Worm (Caenorhabditis elegans) whole organism, L3 larva: Measurements from ENCODE around the gene srh-186.
"Not testable (repeated sequence)": the region's sequence is repeated elsewhere in the genome, so short reads cannot be mapped to it uniquely, and the experiment has no call there.

Source experiments
- R02D3.7 ChIP-seq: fragments of 150-350 bp; optimal IDR thresholded peaks from 2 replicates; lab custom pipeline; 2014; ENCODE audit warnings: missing biosample characterization, missing genetic modification characterization
- ZK546.5 ChIP-seq: sonication (generic microtip); optimal IDR thresholded peaks from 2 replicates; lab custom pipeline; 2017; ENCODE audit warnings: missing biosample characterization, missing genetic modification characterization
- aly-2 ChIP-seq: fragments of 150-350 bp; optimal IDR thresholded peaks from 2 replicates; lab custom pipeline; 2014; ENCODE audit warnings: missing biosample characterization, missing genetic modification characterization
- ceh-16 ChIP-seq: sonication (generic microtip); optimal IDR thresholded peaks from 2 replicates; lab custom pipeline; 2017; ENCODE audit warnings: missing biosample characterization, missing genetic modification characterization
- ceh-9 ChIP-seq: sonication (generic microtip); optimal IDR thresholded peaks from 2 replicates; lab custom pipeline; 2018; ENCODE audit warnings: missing biosample characterization, missing genetic modification characterization
- daf-12 ChIP-seq: fragments of 150-350 bp; optimal IDR thresholded peaks from 2 replicates; lab custom pipeline; 2014; ENCODE audit warnings: missing biosample characterization, missing genetic modification reagents, missing genetic modification characterization
- egl-27 ChIP-seq: sonication (generic microtip); optimal IDR thresholded peaks from 4 replicates; lab custom pipeline; 2017; ENCODE audit warnings: missing biosample characterization, missing genetic modification reagents, missing genetic modification characterization
- egl-5 ChIP-seq: fragments of 150-350 bp; optimal IDR thresholded peaks from 2 replicates; lab custom pipeline; 2017; ENCODE audit warnings: missing biosample characterization, missing genetic modification reagents, missing genetic modification characterization, inconsistent platforms
- elt-2 ChIP-seq: sonication (generic microtip); optimal IDR thresholded peaks from 2 replicates; lab custom pipeline; 2016; ENCODE audit warnings: missing genetic modification reagents, mild to moderate bottlenecking, missing genetic modification characterization, missing compliant biosample characterization
- eor-1 ChIP-seq, 2 experiments: fragments of 150-350 bp; optimal IDR thresholded peaks; 2 replicates each; lab custom pipeline; 2014 to 2018; ENCODE audit warnings: missing biosample characterization in 2 of 2, missing genetic modification characterization in 2 of 2
- fkh-10 ChIP-seq: sonication (generic microtip); optimal IDR thresholded peaks from 2 replicates; lab custom pipeline; 2017; ENCODE audit warnings: missing biosample characterization, missing genetic modification reagents, missing genetic modification characterization
- hmg-11 ChIP-seq: sonication (generic microtip); optimal IDR thresholded peaks from 2 replicates; lab custom pipeline; 2016; ENCODE audit warnings: missing genetic modification characterization, missing compliant biosample characterization
- jun-1 ChIP-seq: fragments of 150-350 bp; optimal IDR thresholded peaks from 2 replicates; lab custom pipeline; 2014; ENCODE audit warnings: missing biosample characterization, missing genetic modification reagents, missing genetic modification characterization
- lin-15B ChIP-seq: fragments of 150-350 bp; optimal IDR thresholded peaks from 2 replicates; lab custom pipeline; 2014; ENCODE audit warnings: missing biosample characterization, missing genetic modification characterization
- lin-39 ChIP-seq: fragments of 150-350 bp; optimal IDR thresholded peaks from 2 replicates; lab custom pipeline; 2018; ENCODE audit warnings: missing biosample characterization, missing genetic modification reagents, missing genetic modification characterization
- mdl-1 ChIP-seq: fragments of 150-350 bp; optimal IDR thresholded peaks from 2 replicates; lab custom pipeline; 2014; ENCODE audit warnings: missing biosample characterization, missing genetic modification characterization
- mml-1 ChIP-seq: fragments of 150-350 bp; sonication (generic microtip); optimal IDR thresholded peaks from 3 replicates; lab custom pipeline; 2014; ENCODE audit warnings: missing biosample characterization, missing genetic modification characterization
- nfya-1 ChIP-seq: sonication (generic microtip); optimal IDR thresholded peaks from 2 replicates; lab custom pipeline; 2017; ENCODE audit warnings: missing genetic modification characterization, mild to moderate bottlenecking, missing compliant biosample characterization, antibody characterized with exemption, moderate library complexity; ENCODE audit not compliant: insufficient read depth
- nhr-23 ChIP-seq: fragments of 150-350 bp; optimal IDR thresholded peaks from 2 replicates; lab custom pipeline; 2014; ENCODE audit warnings: missing biosample characterization, missing genetic modification reagents, missing genetic modification characterization
- nhr-28 ChIP-seq: fragments of 150-350 bp; optimal IDR thresholded peaks from 2 replicates; lab custom pipeline; 2014; ENCODE audit warnings: missing biosample characterization, missing genetic modification characterization
- nhr-77 ChIP-seq: fragments of 150-350 bp; optimal IDR thresholded peaks from 2 replicates; lab custom pipeline; 2014; ENCODE audit warnings: missing biosample characterization, missing genetic modification characterization
- pha-4 ChIP-seq: fragments of 150-350 bp; optimal IDR thresholded peaks from 2 replicates; lab custom pipeline; 2014; ENCODE audit warnings: missing biosample characterization, missing genetic modification reagents, missing genetic modification characterization
- pqm-1 ChIP-seq: fragments of 150-350 bp; optimal IDR thresholded peaks from 2 replicates; lab custom pipeline; 2017; ENCODE audit warnings: missing biosample characterization, missing genetic modification characterization, inconsistent platforms
- skn-1 ChIP-seq: fragments of 150-350 bp; optimal IDR thresholded peaks from 2 replicates; lab custom pipeline; 2014; ENCODE audit warnings: missing biosample characterization, missing genetic modification characterization
- tbx-2 ChIP-seq: sonication (generic microtip); optimal IDR thresholded peaks from 2 replicates; lab custom pipeline; 2016; ENCODE audit warnings: mild to moderate bottlenecking, missing genetic modification characterization, missing compliant biosample characterization
- unc-39 ChIP-seq: sonication (generic microtip); optimal IDR thresholded peaks from 4 replicates; lab custom pipeline; 2017; ENCODE audit warnings: missing biosample characterization, missing genetic modification characterization
- unc-62 ChIP-seq: fragments of 150-350 bp; sonication (generic microtip); optimal IDR thresholded peaks from 4 replicates; lab custom pipeline; 2014; ENCODE audit warnings: missing biosample characterization, missing genetic modification reagents, missing genetic modification characterization
- zag-1 ChIP-seq: fragments of 150-350 bp; optimal IDR thresholded peaks from 2 replicates; lab custom pipeline; 2014; ENCODE audit warnings: missing biosample characterization, missing genetic modification characterization
- ztf-11 ChIP-seq: fragments of 150-350 bp; optimal IDR thresholded peaks from 2 replicates; lab custom pipeline; 2014; ENCODE audit warnings: missing biosample characterization, missing genetic modification characterization
- ztf-4 ChIP-seq: fragments of 150-350 bp; optimal IDR thresholded peaks from 2 replicates; lab custom pipeline; 2014; ENCODE audit warnings: missing biosample characterization, missing genetic modification characterization

Gene srh-186

DNA sequence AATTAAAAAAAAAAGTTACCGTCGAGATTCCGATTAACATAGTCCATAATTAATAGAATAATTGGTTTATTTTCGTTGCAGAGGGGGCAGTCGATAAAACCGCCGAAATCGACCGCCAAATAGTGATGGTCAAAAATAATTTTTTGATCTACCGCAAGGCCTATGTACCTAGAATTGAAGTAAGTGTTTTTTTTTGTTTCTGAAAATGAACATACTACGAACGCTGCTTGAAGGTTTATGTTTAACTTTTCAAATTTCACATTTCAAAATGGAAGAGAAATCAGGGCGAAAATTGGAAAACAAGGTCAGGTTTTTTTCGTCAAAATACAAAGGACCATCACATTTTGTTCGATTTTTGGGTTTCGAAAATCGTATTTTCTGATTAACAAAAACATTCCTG, 27.3 kb upstream of the srh-186 start, which contains the start of gene pzf-1:
Gene pzf-1, minus strand, starts transcription at position 101 of the 400 bp plus-strand sequence.
- TF ChIP-seq mml-1 (tag; lab: Kevin White, UChicago): no peak

DNA sequence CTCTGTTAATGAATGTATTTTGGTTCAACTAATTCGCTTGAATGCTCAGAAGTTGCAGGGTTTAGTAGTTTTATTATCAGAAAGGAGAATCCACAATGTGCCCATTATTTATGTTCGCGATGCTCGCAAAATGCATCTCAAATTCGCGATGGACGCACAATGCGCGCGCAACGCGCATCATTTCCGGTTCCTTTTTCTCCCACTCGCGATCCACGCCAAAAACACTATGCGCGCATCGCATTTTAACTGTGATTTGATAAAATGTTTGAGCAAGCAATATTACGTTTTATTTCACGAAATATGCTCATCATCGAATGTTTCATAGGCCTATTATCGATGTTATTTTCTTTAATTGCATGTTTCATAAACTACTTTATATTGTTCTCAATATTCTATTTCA, 25.7 kb upstream of the srh-186 start, which contains the start of gene srbc-77:
Gene srbc-77, plus strand, starts transcription at position 301 of the 400 bp plus-strand sequence.
- TF ChIP-seq pha-4, ztf-11, nhr-77 (tag; lab: Kevin White, UChicago): not testable (repeated sequence)
- TF ChIP-seq, all 47 proteins: peak for 0; not testable (repeated sequence) for 47

DNA sequence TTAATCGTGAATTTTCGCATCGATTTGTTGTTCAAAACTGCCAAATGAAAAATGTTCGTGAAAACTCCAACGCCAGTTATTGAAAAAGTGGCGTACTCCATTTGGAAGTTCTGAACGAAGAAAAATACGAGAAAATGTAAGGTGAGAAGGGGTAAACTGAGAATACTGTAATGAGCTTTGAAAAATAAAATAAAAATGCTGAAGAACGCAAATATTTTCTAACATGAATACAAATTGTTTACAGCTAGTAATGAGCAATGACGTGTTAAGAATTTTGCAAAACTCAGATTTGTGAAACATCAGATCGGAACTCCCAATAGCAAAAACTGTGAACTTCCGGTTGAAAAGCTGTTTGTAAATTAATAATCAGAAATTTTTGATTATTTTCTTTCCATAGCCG, 23.2 kb upstream of the srh-186 start, which contains the start of gene srw-26:
Gene srw-26, minus strand, starts transcription at position 101 of the 400 bp plus-strand sequence.
- no peak for TF ChIP-seq pha-4 (tag; lab: Kevin White, UChicago)

DNA sequence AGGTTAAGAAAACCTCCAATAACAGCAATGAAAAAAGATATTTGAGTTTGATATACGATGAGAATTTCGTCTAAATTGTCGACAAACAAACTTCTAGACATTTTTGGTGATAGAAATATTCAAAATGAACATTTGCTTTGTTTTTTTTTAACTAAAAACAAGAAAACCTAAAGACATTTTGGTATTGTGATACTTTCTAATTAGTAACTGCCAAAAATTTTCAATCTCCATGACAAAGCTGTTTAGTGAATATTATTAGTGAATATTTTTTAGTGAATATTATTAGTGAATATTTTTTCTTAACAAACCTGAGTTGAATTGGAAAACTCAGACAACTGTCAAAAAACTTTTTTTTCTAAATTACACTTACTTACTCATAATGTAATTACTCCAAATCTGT, 15.3 kb upstream of the srh-186 start, which contains the start of gene srw-55:
Gene srw-55, minus strand, starts transcription at position 101 of the 400 bp plus-strand sequence.
- TF ChIP-seq hmg-11 (tag; lab: Kevin White, UChicago): no peak
- no peak for TF ChIP-seq tbx-2
- no peak for TF ChIP-seq nhr-23 (tag; lab: Kevin White, UChicago)
- TF ChIP-seq ztf-4 (tag; lab: Kevin White, UChicago): no peak
- TF ChIP-seq egl-27: no peak
- no peak for TF ChIP-seq nhr-28 (tag; lab: Kevin White, UChicago)
- no peak for TF ChIP-seq ceh-16 (tag; lab: Kevin White, UChicago)
- TF ChIP-seq pqm-1: no peak
- no peak for TF ChIP-seq lin-39 (tag; lab: Kevin White, UChicago)
- TF ChIP-seq pha-4 (tag; lab: Kevin White, UChicago): no peak
- no peak for TF ChIP-seq eor-1 (tag; optimal IDR thresholded peaks at IDR 0.05; lab: Kevin White, UChicago)
- no peak for TF ChIP-seq nfya-1 (tag; lab: Kevin White, UChicago)
- no peak for TF ChIP-seq ceh-9
- no peak for TF ChIP-seq lin-15B
- TF ChIP-seq skn-1 (tag; lab: Kevin White, UChicago): no peak
- TF ChIP-seq egl-5 (tag; lab: Kevin White, UChicago): no peak
- TF ChIP-seq fkh-10 (GFP tag; lab: Kevin White, UChicago): no peak
- no peak for TF ChIP-seq aly-2

DNA sequence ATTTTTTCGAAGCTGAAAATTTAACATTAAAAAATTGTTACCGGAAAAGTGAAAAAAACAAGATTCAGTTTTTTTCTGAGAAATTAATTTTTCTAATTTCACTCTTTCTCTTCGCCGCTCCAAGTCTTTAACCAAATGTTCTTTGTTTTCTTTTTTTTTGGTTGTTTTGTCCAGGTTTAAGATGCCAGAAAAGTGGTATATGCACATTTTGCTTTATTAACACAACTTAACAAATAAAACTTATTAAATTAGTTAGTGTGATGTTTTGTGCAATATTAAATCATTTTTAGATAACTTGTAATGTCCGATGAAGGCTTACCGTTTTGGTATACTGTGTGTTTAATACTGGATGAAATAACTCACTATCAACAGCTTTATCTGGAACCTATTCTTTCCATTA, 12.5 kb upstream of the srh-186 start, which contains the start of gene srw-53:
Gene srw-53, plus strand, starts transcription at position 301 of the 400 bp plus-strand sequence.
- TF ChIP-seq ZK546.5 (tag; lab: Kevin White, UChicago): no peak
- no peak for TF ChIP-seq eor-1 (tag; optimal IDR thresholded peaks at IDR 0.05; lab: Kevin White, UChicago)
- TF ChIP-seq unc-39 (tag; lab: Kevin White, UChicago): no peak
- TF ChIP-seq mml-1 (tag; lab: Kevin White, UChicago): no peak
- no peak for TF ChIP-seq mdl-1 (tag; lab: Kevin White, UChicago)
- no peak for TF ChIP-seq ceh-9
- no peak for TF ChIP-seq zag-1 (tag; lab: Kevin White, UChicago)
- TF ChIP-seq lin-39 (tag; lab: Kevin White, UChicago): no peak
- no peak for TF ChIP-seq egl-27
- no peak for TF ChIP-seq daf-12 (tag; lab: Kevin White, UChicago)
- TF ChIP-seq tbx-2: no peak
- no peak for TF ChIP-seq elt-2

DNA sequence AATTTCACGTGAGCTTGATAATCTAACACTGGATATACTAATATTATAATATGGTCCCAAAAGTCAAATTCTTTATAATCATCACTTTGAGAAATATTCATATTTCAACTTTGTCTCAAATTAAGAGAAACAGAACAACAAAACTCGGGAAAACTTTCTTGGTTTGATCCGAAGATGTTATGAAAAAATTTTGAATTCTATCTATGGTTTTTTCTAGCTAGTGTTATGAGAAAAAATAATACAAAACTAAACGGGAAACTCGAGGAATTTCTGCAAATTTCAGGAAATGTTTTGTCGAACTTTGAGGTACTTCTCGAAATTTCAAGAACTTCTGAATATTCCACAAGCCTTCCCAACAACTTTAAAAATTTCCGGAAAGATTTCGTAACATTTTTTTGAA, 4.7 kb upstream of the srh-186 start, which contains the start of gene srw-59:
Gene srw-59, minus strand, starts transcription at position 101 of the 400 bp plus-strand sequence.
- TF ChIP-seq ceh-16 (tag; lab: Kevin White, UChicago) (no peak), unc-62 (GFP tag; lab: Kevin White, UChicago) (no peak), nhr-77 (tag; lab: Kevin White, UChicago) (no peak), ceh-9 (no peak), aly-2 (no peak), nhr-28 (tag; lab: Kevin White, UChicago) (no peak), fkh-10 (GFP tag; lab: Kevin White, UChicago) (no peak), jun-1 (tag; lab: Kevin White, UChicago) (no peak), eor-1 (tag; optimal IDR thresholded peaks at IDR 0.05; lab: Kevin White, UChicago) (no peak), lin-15B (no peak), R02D3.7 (tag; lab: Kevin White, UChicago) (no peak), daf-12 (tag; lab: Kevin White, UChicago) (no peak)
